Fruit fly (Drosophila melanogaster) whole organism, wandering third instar larva: ENCODE data around the gene Evi5.

ENCODE experiments used
- Abd-B ChIP-seq: fragments of >200 bp; optimal IDR thresholded peaks from 2 replicates; lab custom pipeline; 2017; ENCODE audit warnings: missing biosample characterization, missing genetic modification characterization
- CG32264 ChIP-seq: fragments of 200-800 bp; sonication (Bioruptor generic); optimal IDR thresholded peaks from 2 replicates; lab custom pipeline; 2016; ENCODE audit warnings: missing biosample characterization, missing genetic modification characterization
- CG9705 ChIP-seq: fragments of 200-800 bp; sonication (Bioruptor generic); optimal IDR thresholded peaks from 2 replicates; lab custom pipeline; 2018; ENCODE audit warnings: missing biosample characterization, mild to moderate bottlenecking, missing genetic modification characterization
- CrebA ChIP-seq: fragments of 200-800 bp; sonication (Bioruptor generic); optimal IDR thresholded peaks from 2 replicates; lab custom pipeline; 2016; ENCODE audit warnings: missing biosample characterization, mild to moderate bottlenecking, missing genetic modification characterization, borderline replicate concordance
- Dfd ChIP-seq: fragments of >200 bp; optimal IDR thresholded peaks from 2 replicates; lab custom pipeline; 2017; ENCODE audit warnings: missing biosample characterization, missing genetic modification characterization
- Dif ChIP-seq: fragments of 200-275, 200-300 bp; sonication (Bioruptor generic); optimal IDR thresholded peaks from 2 replicates; lab custom pipeline; 2018; ENCODE audit warnings: missing biosample characterization, missing genetic modification characterization; ENCODE audit not compliant: partially characterized antibody
- GATAd ChIP-seq: sonication (Bioruptor generic); optimal IDR thresholded peaks from 2 replicates; lab custom pipeline; 2016; ENCODE audit warnings: missing biosample characterization, missing genetic modification characterization
- HLH106 ChIP-seq: fragments of 200-800 bp; optimal IDR thresholded peaks from 3 replicates; lab custom pipeline; 2019; ENCODE audit warnings: missing biosample characterization, mild to moderate bottlenecking, missing genetic modification characterization, moderate library complexity
- Hnf4 ChIP-seq: fragments of 200-800 bp; sonication (Bioruptor generic); optimal IDR thresholded peaks from 2 replicates; lab custom pipeline; 2016; ENCODE audit warnings: missing biosample characterization, mild to moderate bottlenecking, missing genetic modification characterization
- Hr78 ChIP-seq: fragments of >200 bp; optimal IDR thresholded peaks from 2 replicates; lab custom pipeline; 2017; ENCODE audit warnings: missing biosample characterization, missing genetic modification characterization
- Hr83 ChIP-seq: fragments of 200-300 bp; sonication (Bioruptor generic); optimal IDR thresholded peaks from 2 replicates; lab custom pipeline; 2016; ENCODE audit warnings: missing biosample characterization, mild to moderate bottlenecking, missing genetic modification characterization, moderate library complexity; ENCODE audit not compliant: poor library complexity, severe bottlenecking
- Jra ChIP-seq: sonication (Bioruptor generic); optimal IDR thresholded peaks from 2 replicates; lab custom pipeline; 2016; ENCODE audit warnings: missing biosample characterization, missing genetic modification characterization
- Mio ChIP-seq: sonication (Bioruptor generic); optimal IDR thresholded peaks from 2 replicates; lab custom pipeline; 2016; ENCODE audit warnings: missing biosample characterization, missing genetic modification characterization
- Myc ChIP-seq: fragments of >200 bp; optimal IDR thresholded peaks from 2 replicates; lab custom pipeline; 2017
- N ChIP-seq: fragments of >200 bp; optimal IDR thresholded peaks from 2 replicates; lab custom pipeline; 2018; ENCODE audit warnings: missing biosample characterization, missing external identifiers, missing genetic modification characterization
- OdsH ChIP-seq: fragments of 200-800 bp; sonication (Bioruptor generic); optimal IDR thresholded peaks from 2 replicates; lab custom pipeline; 2016; ENCODE audit warnings: missing biosample characterization, mild to moderate bottlenecking, missing genetic modification characterization
- Rel ChIP-seq, 2 experiments: fragments of 200-800 bp; sonication (Bioruptor generic) in 1 of 2; optimal IDR thresholded peaks; 2 replicates in 1 of 2; 3 replicates in 1 of 2; lab custom pipeline; 2016 to 2019; ENCODE audit warnings: mild to moderate bottlenecking in 2 of 2, missing biosample characterization in 2 of 2, missing genetic modification characterization in 2 of 2, moderate library complexity in 1 of 2
- Sp1 ChIP-seq: fragments of 200-800 bp; sonication (Bioruptor generic); optimal IDR thresholded peaks from 3 replicates; lab custom pipeline; 2019; ENCODE audit warnings: missing biosample characterization, mild to moderate bottlenecking, missing genetic modification characterization, moderate library complexity
- Vsx2 ChIP-seq: fragments of 200-300, 225-300 bp; sonication (Bioruptor generic); optimal IDR thresholded peaks from 2 replicates; lab custom pipeline; 2018; ENCODE audit warnings: missing biosample characterization, missing genetic modification characterization; ENCODE audit not compliant: partially characterized antibody
- br ChIP-seq: fragments of 200-800 bp; sonication (Bioruptor generic); optimal IDR thresholded peaks from 2 replicates; lab custom pipeline; 2016; ENCODE audit warnings: missing biosample characterization, missing genetic modification characterization
- brk ChIP-seq: fragments of 200-800 bp; sonication (Bioruptor generic); optimal IDR thresholded peaks from 2 replicates; lab custom pipeline; 2016; ENCODE audit warnings: missing biosample characterization, mild to moderate bottlenecking, missing genetic modification characterization
- dl ChIP-seq, 2 experiments: fragments of 175-275, 200-275 bp in 1 of 2; fragments of 200-275 bp in 1 of 2; sonication (Bioruptor generic); optimal IDR thresholded peaks; lab custom pipeline; 2018; ENCODE audit warnings: mild to moderate bottlenecking in 2 of 2, missing biosample characterization in 2 of 2, missing genetic modification characterization in 2 of 2, moderate library complexity in 2 of 2; ENCODE audit not compliant: partially characterized antibody in 2 of 2, insufficient read depth in 1 of 2
- dmrt93B ChIP-seq: fragments of 200-800 bp; sonication (Bioruptor generic); optimal IDR thresholded peaks from 2 replicates; lab custom pipeline; 2018; ENCODE audit warnings: missing biosample characterization, mild to moderate bottlenecking, missing genetic modification characterization
- dsf ChIP-seq: sonication (Bioruptor generic); optimal IDR thresholded peaks from 2 replicates; lab custom pipeline; 2016; ENCODE audit warnings: missing biosample characterization, missing genetic modification characterization, borderline replicate concordance
- ey ChIP-seq: fragments of 200-800 bp; sonication (Bioruptor generic); optimal IDR thresholded peaks from 2 replicates; lab custom pipeline; 2016; ENCODE audit warnings: missing biosample characterization, missing genetic modification characterization
- foxo ChIP-seq, 2 experiments: fragments of 200-800 bp; sonication (Bioruptor generic); optimal IDR thresholded peaks; 2 replicates in 1 of 2; 3 replicates in 1 of 2; lab custom pipeline; 2016 to 2017; ENCODE audit warnings: missing biosample characterization in 2 of 2, missing genetic modification characterization in 2 of 2
- fru ChIP-seq: fragments of 200-800 bp; sonication (Bioruptor generic); optimal IDR thresholded peaks from 3 replicates; lab custom pipeline; 2016; ENCODE audit warnings: missing biosample characterization, mild to moderate bottlenecking, missing genetic modification characterization
- h ChIP-seq: fragments of 200-800 bp; sonication (Bioruptor generic); optimal IDR thresholded peaks from 3 replicates; lab custom pipeline; 2016; ENCODE audit warnings: missing biosample characterization, mild to moderate bottlenecking, missing genetic modification characterization
- jim ChIP-seq: fragments of 175-275, 200-325 bp; sonication (Bioruptor generic); optimal IDR thresholded peaks from 2 replicates; lab custom pipeline; 2016; ENCODE audit warnings: missing biosample characterization, mild to moderate bottlenecking, missing genetic modification characterization
- lola ChIP-seq: fragments of >200 bp; optimal IDR thresholded peaks from 2 replicates; lab custom pipeline; 2017; ENCODE audit warnings: missing biosample characterization, missing genetic modification characterization
- pan ChIP-seq: fragments of >200 bp; optimal IDR thresholded peaks from 2 replicates; lab custom pipeline; 2017
- psq ChIP-seq: fragments of 200-800 bp; sonication (Bioruptor generic); optimal IDR thresholded peaks from 3 replicates; lab custom pipeline; 2017; ENCODE audit warnings: missing biosample characterization, mild to moderate bottlenecking, missing genetic modification characterization, moderate library complexity
- rgr ChIP-seq: fragments of 200-800 bp; sonication (Bioruptor generic); optimal IDR thresholded peaks from 3 replicates; lab custom pipeline; 2016; ENCODE audit warnings: missing biosample characterization, mild to moderate bottlenecking, missing genetic modification characterization
- sage ChIP-seq: fragments of 200-800 bp; sonication (Bioruptor generic); optimal IDR thresholded peaks from 2 replicates; lab custom pipeline; 2016; ENCODE audit warnings: missing biosample characterization, mild to moderate bottlenecking, missing genetic modification characterization
- sv ChIP-seq: fragments of 200-800 bp; sonication (Bioruptor generic); optimal IDR thresholded peaks from 3 replicates; lab custom pipeline; 2016; ENCODE audit warnings: missing biosample characterization, missing genetic modification characterization
- tai ChIP-seq: sonication (Bioruptor generic); optimal IDR thresholded peaks from 2 replicates; lab custom pipeline; 2016; ENCODE audit warnings: missing biosample characterization, missing genetic modification characterization
- usp ChIP-seq: fragments of >200 bp; optimal IDR thresholded peaks from 2 replicates; lab custom pipeline; 2017; ENCODE audit warnings: missing biosample characterization, missing genetic modification characterization
- woc ChIP-seq: sonication (Bioruptor generic); optimal IDR thresholded peaks from 2 replicates; lab custom pipeline; 2016; ENCODE audit warnings: missing biosample characterization, mild to moderate bottlenecking, missing genetic modification characterization

The Evi5 gene

dm6 chrX:11453638-11454037, 548 bp downstream of the Evi5 start:
- no peak for TF ChIP-seq fru (GFP tag; lab: Kevin White, UChicago)

dm6 chrX:11452846-11453391, 1.3 kb downstream of the Evi5 start:
- TF ChIP-seq br = peak; percentile 44
- peak; percentile 21 for TF ChIP-seq Sp1 (GFP tag; lab: Kevin White, UChicago)
- peak; percentile 78 for TF ChIP-seq rgr (GFP tag; lab: Kevin White, UChicago)
- no peak for TF ChIP-seq dsf
- no peak for TF ChIP-seq Hr83 (GFP tag; lab: Kevin White, UChicago)
- peak; percentile 77 for TF ChIP-seq psq (GFP tag; lab: Kevin White, UChicago)
- no peak for TF ChIP-seq Abd-B (GFP tag; lab: Kevin White, UChicago)
- no peak for TF ChIP-seq sage (GFP tag; lab: Kevin White, UChicago)
- TF ChIP-seq HLH106 (tag; lab: Kevin White, UChicago) = peak; percentile 52
- TF ChIP-seq CG32264 = peak; percentile 7
- TF ChIP-seq Dif (GFP tag; lab: Kevin White, UChicago) = no peak
- TF ChIP-seq dmrt93B (GFP tag; lab: Kevin White, UChicago) = no peak
- no peak for TF ChIP-seq Vsx2
- TF ChIP-seq dl (GFP tag; optimal IDR thresholded peaks at IDR 0.05; lab: Kevin White, UChicago; ENCODE audit: insufficient read depth in 1 of 2, partially characterized antibody in 2 of 2) = no peak
- TF ChIP-seq foxo (GFP tag; optimal IDR thresholded peaks at IDR 0.05; lab: Kevin White, UChicago) = peak in 1 of 2 experiments; percentile 79
- TF ChIP-seq Dfd (GFP tag; lab: Kevin White, UChicago) = no peak
- TF ChIP-seq Jra = no peak
- TF ChIP-seq fru (GFP tag; lab: Kevin White, UChicago) = peak; percentile 83
- TF ChIP-seq N (GFP tag; lab: Kevin White, UChicago) = no peak
- no peak for TF ChIP-seq Myc (lab: Kevin White, UChicago)
- TF ChIP-seq pan (lab: Kevin White, UChicago) = no peak
- no peak for TF ChIP-seq Mio
- TF ChIP-seq sv = peak; percentile 4
- TF ChIP-seq Hnf4 = peak; percentile 60
- TF ChIP-seq jim = no peak
- no peak for TF ChIP-seq brk
- no peak for TF ChIP-seq Hr78 (GFP tag; lab: Kevin White, UChicago)
- TF ChIP-seq OdsH (GFP tag; lab: Kevin White, UChicago) = peak; percentile 57
- peak; percentile 69 for TF ChIP-seq ey (GFP tag; lab: Kevin White, UChicago)
- TF ChIP-seq tai (GFP tag; lab: Kevin White, UChicago) = no peak
- no peak for TF ChIP-seq lola (GFP tag; lab: Kevin White, UChicago)
- no peak for TF ChIP-seq GATAd (GFP tag; lab: Kevin White, UChicago)
- no peak for TF ChIP-seq CrebA (GFP tag; lab: Kevin White, UChicago)
- no peak for TF ChIP-seq usp (GFP tag; lab: Kevin White, UChicago)
- peak; percentile 78 for TF ChIP-seq h (GFP tag; lab: Kevin White, UChicago)
- peak; percentile 65 for TF ChIP-seq woc
- TF ChIP-seq CG9705 (GFP tag; lab: Kevin White, UChicago) = no peak
- no peak for TF ChIP-seq Rel (GFP tag; optimal IDR thresholded peaks at IDR 0.05; lab: Kevin White, UChicago)
- no peak for TF ChIP-seq Rel (tag; optimal IDR thresholded peaks at IDR 0.05; lab: Kevin White, UChicago)

DNA sequence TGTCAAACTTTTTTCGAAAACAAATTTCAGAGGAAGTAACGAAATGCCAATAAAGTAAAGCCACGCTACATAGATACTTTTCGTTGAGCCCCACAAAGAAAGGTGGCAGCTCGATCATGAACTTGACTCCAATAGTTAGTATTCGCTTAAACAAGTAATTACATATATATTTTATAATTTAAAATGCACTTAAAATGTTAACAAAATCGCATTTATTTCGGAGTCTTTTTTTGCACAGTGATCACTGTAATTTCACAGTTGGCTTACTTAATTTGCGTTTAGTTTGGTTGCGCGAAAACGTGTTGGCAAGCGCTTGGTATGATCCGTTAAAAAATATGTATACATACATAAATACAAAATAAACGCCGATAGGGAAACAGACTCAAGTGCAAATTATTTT, 2.6 kb downstream of the Evi5 start:
- TF ChIP-seq N (GFP tag; lab: Kevin White, UChicago) (no peak), woc (no peak), pan (lab: Kevin White, UChicago) (no peak), Dfd (GFP tag; lab: Kevin White, UChicago) (no peak), Rel (GFP tag; optimal IDR thresholded peaks at IDR 0.05; lab: Kevin White, UChicago) (no peak), Rel (tag; optimal IDR thresholded peaks at IDR 0.05; lab: Kevin White, UChicago) (no peak), ey (GFP tag; lab: Kevin White, UChicago) (no peak), Hnf4 (no peak), lola (GFP tag; lab: Kevin White, UChicago) (no peak), sage (GFP tag; lab: Kevin White, UChicago) (no peak), CG9705 (GFP tag; lab: Kevin White, UChicago) (no peak), dsf (no peak), Myc (lab: Kevin White, UChicago) (no peak), foxo (GFP tag; optimal IDR thresholded peaks at IDR 0.05; lab: Kevin White, UChicago) (no peak), Mio (no peak), OdsH (GFP tag; lab: Kevin White, UChicago) (no peak), br (no peak), Vsx2 (no peak)
